Fruit fly (Drosophila melanogaster): ENCODE measurements around the gene ppk20.

ppk20 gene

DNA sequence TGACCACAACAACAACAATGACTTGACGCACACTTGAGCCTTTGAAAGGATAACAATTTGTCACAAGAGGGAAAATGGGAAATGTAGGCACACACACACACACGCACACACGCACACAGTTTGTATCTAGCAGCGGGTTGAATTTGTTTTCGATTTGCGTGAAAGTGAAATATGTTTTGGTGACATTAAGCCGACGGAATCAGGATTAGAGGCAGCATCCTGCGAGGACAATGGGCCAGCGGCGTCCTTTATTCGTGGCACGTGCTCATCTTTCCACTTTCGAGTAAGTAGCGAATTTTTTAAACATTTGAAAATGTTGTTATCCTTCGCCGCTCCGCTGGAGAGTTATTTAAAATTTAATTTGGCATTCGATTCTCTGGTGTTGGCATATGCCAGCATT lies 38.6 kb upstream of the ppk20 start:
- TF ChIP-seq Sp1 (GFP tag; optimal IDR thresholded peaks at IDR 0.05) (no peak), Jra (GFP tag; optimal IDR thresholded peaks at IDR 0.05) (no peak), N (GFP tag; optimal IDR thresholded peaks at IDR 0.05) (no peak), Vsx2 (GFP tag; optimal IDR thresholded peaks at IDR 0.05; ENCODE audit: partially characterized antibody) (no peak), Myc (optimal IDR thresholded peaks at IDR 0.05) (no peak), psq (GFP tag; optimal IDR thresholded peaks at IDR 0.05) (no peak), woc (GFP tag; optimal IDR thresholded peaks at IDR 0.05) (no peak), h (GFP tag; optimal IDR thresholded peaks at IDR 0.05) (no peak), GATAd (GFP tag; optimal IDR thresholded peaks at IDR 0.05) (no peak), CG9705 (GFP tag; optimal IDR thresholded peaks at IDR 0.05) (no peak), sage (GFP tag; optimal IDR thresholded peaks at IDR 0.05) (no peak), ey (GFP tag; optimal IDR thresholded peaks at IDR 0.05) (no peak), dl (GFP tag; optimal IDR thresholded peaks at IDR 0.05; ENCODE audit: insufficient read depth in 1 of 2, partially characterized antibody in 2 of 2) (no peak), Dfd (GFP tag; optimal IDR thresholded peaks at IDR 0.05) (no peak), Rel (GFP tag; optimal IDR thresholded peaks at IDR 0.05) (no peak), Rel (tag; optimal IDR thresholded peaks at IDR 0.05) (no peak)

DNA sequence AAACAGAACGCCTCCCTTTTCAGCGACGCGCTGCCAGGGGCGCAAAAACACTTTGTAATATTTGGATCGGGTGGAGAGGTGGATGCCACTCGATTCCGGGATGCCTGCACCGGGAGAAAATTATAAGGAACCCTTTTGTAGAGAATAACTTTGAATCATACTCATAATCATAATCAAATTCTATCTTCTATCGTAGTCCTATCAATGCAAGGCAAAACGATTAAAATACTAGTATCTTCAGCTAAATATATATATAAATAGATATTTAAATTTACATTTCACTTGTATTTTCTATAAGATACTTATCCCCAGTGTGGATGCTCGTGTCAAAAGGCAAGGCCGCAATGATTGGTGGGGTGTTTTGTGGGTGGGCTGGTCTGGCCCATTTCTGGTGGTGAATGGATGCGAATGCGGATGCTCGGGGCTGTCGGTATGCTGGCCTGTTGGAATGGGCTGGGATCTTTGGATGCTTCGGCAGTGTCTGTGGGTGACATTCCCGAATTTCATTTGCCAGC lies 37.2 kb upstream of the ppk20 start:
- TF ChIP-seq foxo (GFP tag; optimal IDR thresholded peaks at IDR 0.05) (peak in 1 of 2 experiments; percentile 6), Hr78 (GFP tag; optimal IDR thresholded peaks at IDR 0.05) (no peak)

- TF ChIP-seq jim (GFP tag; optimal IDR thresholded peaks at IDR 0.05) (no peak), HLH106 (tag; optimal IDR thresholded peaks at IDR 0.05) (peak; percentile 45), Jra (GFP tag; optimal IDR thresholded peaks at IDR 0.05) (no peak), CrebA (GFP tag; optimal IDR thresholded peaks at IDR 0.05; ENCODE audit: borderline replicate concordance) (no peak), foxo (GFP tag; optimal IDR thresholded peaks at IDR 0.05) (peak in 1 of 2 experiments; percentile 50), GATAd (GFP tag; optimal IDR thresholded peaks at IDR 0.05) (no peak), psq (GFP tag; optimal IDR thresholded peaks at IDR 0.05) (no peak), Abd-B (GFP tag; optimal IDR thresholded peaks at IDR 0.05) (no peak), Dif (GFP tag; optimal IDR thresholded peaks at IDR 0.05; ENCODE audit: partially characterized antibody) (no peak), dmrt93B (GFP tag; optimal IDR thresholded peaks at IDR 0.05) (no peak), h (GFP tag; optimal IDR thresholded peaks at IDR 0.05) (peak; percentile 61), lola (GFP tag; optimal IDR thresholded peaks at IDR 0.05) (no peak), tai (GFP tag; optimal IDR thresholded peaks at IDR 0.05) (no peak), Mio (GFP tag; optimal IDR thresholded peaks at IDR 0.05) (no peak), CG32264 (GFP tag; optimal IDR thresholded peaks at IDR 0.05) (no peak), ey (GFP tag; optimal IDR thresholded peaks at IDR 0.05) (peak; percentile 34), Hnf4 (GFP tag; optimal IDR thresholded peaks at IDR 0.05) (no peak), sage (GFP tag; optimal IDR thresholded peaks at IDR 0.05) (no peak), rgr (GFP tag; optimal IDR thresholded peaks at IDR 0.05) (no peak), CG9705 (GFP tag; optimal IDR thresholded peaks at IDR 0.05) (no peak), N (GFP tag; optimal IDR thresholded peaks at IDR 0.05) (no peak), dl (GFP tag; optimal IDR thresholded peaks at IDR 0.05; ENCODE audit: insufficient read depth in 1 of 2, partially characterized antibody in 2 of 2) (no peak), Hr83 (GFP tag; optimal IDR thresholded peaks at IDR 0.05; ENCODE audit: poor library complexity, severe bottlenecking) (no peak), Dfd (GFP tag; optimal IDR thresholded peaks at IDR 0.05) (no peak), br (GFP tag; optimal IDR thresholded peaks at IDR 0.05) (peak; percentile 30), fru (GFP tag; optimal IDR thresholded peaks at IDR 0.05) (peak; percentile 47), pan (optimal IDR thresholded peaks at IDR 0.05) (no peak), usp (GFP tag; optimal IDR thresholded peaks at IDR 0.05) (no peak), Vsx2 (GFP tag; optimal IDR thresholded peaks at IDR 0.05; ENCODE audit: partially characterized antibody) (no peak), woc (GFP tag; optimal IDR thresholded peaks at IDR 0.05) (no peak), dsf (GFP tag; optimal IDR thresholded peaks at IDR 0.05; ENCODE audit: borderline replicate concordance) (no peak), Rel (GFP tag; optimal IDR thresholded peaks at IDR 0.05) (no peak), Rel (tag; optimal IDR thresholded peaks at IDR 0.05) (no peak), OdsH (GFP tag; optimal IDR thresholded peaks at IDR 0.05) (no peak), brk (GFP tag; optimal IDR thresholded peaks at IDR 0.05) (no peak), Hr78 (GFP tag; optimal IDR thresholded peaks at IDR 0.05) (no peak), Myc (optimal IDR thresholded peaks at IDR 0.05) (no peak), Sp1 (GFP tag; optimal IDR thresholded peaks at IDR 0.05) (no peak), sv (GFP tag; optimal IDR thresholded peaks at IDR 0.05) (no peak)
Measured at dm6 chr3R:29704557-29704956, 35.9 kb upstream of the ppk20 start.
